Worm (Caenorhabditis elegans) whole organism, L2 larva: ENCODE data around the gene F11A5.13.

Experiments used
- F13H6.1 ChIP-seq: sonication (generic microtip); optimal IDR thresholded peaks from 2 replicates; lab custom pipeline; 2016; ENCODE audit warnings: missing genetic modification characterization, missing compliant biosample characterization
- R02D3.7 ChIP-seq: fragments of 150-350 bp; optimal IDR thresholded peaks from 2 replicates; lab custom pipeline; 2014; ENCODE audit warnings: missing biosample characterization, missing genetic modification characterization
- ZK546.5 ChIP-seq: sonication (generic microtip); optimal IDR thresholded peaks from 2 replicates; lab custom pipeline; 2017; ENCODE audit warnings: missing biosample characterization, missing genetic modification characterization
- ama-1 ChIP-seq: fragments of 150-350 bp; optimal IDR thresholded peaks from 2 replicates; lab custom pipeline; 2018; ENCODE audit warnings: inconsistent platforms
- blmp-1 ChIP-seq: sonication (generic microtip); optimal IDR thresholded peaks from 2 replicates; lab custom pipeline; 2017; ENCODE audit warnings: missing genetic modification characterization, mild to moderate bottlenecking, missing compliant biosample characterization, antibody characterized with exemption, moderate library complexity; ENCODE audit not compliant: insufficient read depth
- ceh-82 ChIP-seq: fragments of 150-350 bp; optimal IDR thresholded peaks from 2 replicates; lab custom pipeline; 2014; ENCODE audit warnings: missing biosample characterization, missing genetic modification characterization
- elt-3 ChIP-seq: sonication (generic microtip); optimal IDR thresholded peaks from 2 replicates; lab custom pipeline; 2017; ENCODE audit warnings: missing biosample characterization, missing genetic modification characterization
- fos-1 ChIP-seq: fragments of 150-350 bp; optimal IDR thresholded peaks from 2 replicates; lab custom pipeline; 2014; ENCODE audit warnings: missing biosample characterization, missing genetic modification characterization
- mdl-1 ChIP-seq, 2 experiments: fragments of 150-350 bp in 1 of 2; sonication (generic microtip) in 1 of 2; optimal IDR thresholded peaks; 2 replicates each; lab custom pipeline; 2017; ENCODE audit warnings: missing biosample characterization in 2 of 2, missing genetic modification characterization in 2 of 2
- nhr-12 ChIP-seq: fragments of 150-350 bp; optimal IDR thresholded peaks from 2 replicates; lab custom pipeline; 2014; ENCODE audit warnings: missing biosample characterization, missing genetic modification characterization
- nhr-25 ChIP-seq: fragments of 150-350 bp; sonication (generic microtip); optimal IDR thresholded peaks from 3 replicates; lab custom pipeline; 2014; ENCODE audit warnings: missing biosample characterization, missing genetic modification characterization
- nhr-6 ChIP-seq: fragments of 150-350 bp; optimal IDR thresholded peaks from 2 replicates; lab custom pipeline; 2014; ENCODE audit warnings: missing biosample characterization, missing genetic modification characterization
- unc-62 ChIP-seq: fragments of 150-350 bp; optimal IDR thresholded peaks from 2 replicates; lab custom pipeline; 2014; ENCODE audit warnings: missing biosample characterization, missing genetic modification reagents, missing genetic modification characterization

ce11 chrV:16204888-16205287 lies 21.6 kb downstream of the F11A5.13 start, which contains the start of gene irld-26:
- no peak for TF ChIP-seq blmp-1 (tag; lab: Kevin White, UChicago)
- TF ChIP-seq ceh-82 (tag; lab: Kevin White, UChicago) = no peak
- no peak for TF ChIP-seq fos-1 (tag; lab: Kevin White, UChicago)
- TF ChIP-seq nhr-25 (tag; lab: Kevin White, UChicago) = no peak
- no peak for TF ChIP-seq nhr-12 (tag; lab: Kevin White, UChicago)
- no peak for TF ChIP-seq ZK546.5 (tag; lab: Kevin White, UChicago)
- no peak for TF ChIP-seq ama-1 (lab: Kevin White, UChicago)
- no peak for TF ChIP-seq R02D3.7 (tag; lab: Kevin White, UChicago)
- TF ChIP-seq nhr-6 (tag; lab: Kevin White, UChicago) = no peak
- no peak for TF ChIP-seq mdl-1 (tag; optimal IDR thresholded peaks at IDR 0.05; lab: Kevin White, UChicago)
- TF ChIP-seq elt-3 (tag; lab: Kevin White, UChicago) = no peak
- TF ChIP-seq unc-62 (GFP tag; lab: Kevin White, UChicago) = no peak
- TF ChIP-seq F13H6.1 (tag; lab: Kevin White, UChicago) = no peak
